Worm (Caenorhabditis elegans): Measurements from ENCODE around the gene Y51H7C.8.

Gene Y51H7C.8

DNA sequence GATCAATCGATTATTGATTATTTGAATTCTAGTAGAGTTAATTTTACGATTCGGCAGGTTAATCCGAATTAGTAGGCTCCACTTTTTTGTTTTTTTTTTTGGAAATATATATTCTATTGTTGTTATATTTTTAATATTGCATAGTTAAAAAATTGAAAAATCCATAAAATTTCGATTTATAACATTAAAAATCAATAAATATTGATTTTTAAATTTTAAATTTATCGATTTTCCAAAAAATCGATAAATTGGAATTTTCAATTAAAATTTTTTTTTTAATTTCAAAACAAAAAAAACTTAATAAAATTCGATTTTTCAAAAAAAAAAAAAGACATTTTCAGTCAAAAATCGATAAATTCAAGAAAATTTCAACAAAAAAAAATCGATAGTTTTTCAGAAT is 18.4 kb downstream of the Y51H7C.8 start:
- TF ChIP-seq ceh-45 (GFP tag; IDR thresholded peaks at IDR 0.05) (no peak), ceh-48 (tag; optimal IDR thresholded peaks at IDR 0.05) (no peak), elt-2 (tag; optimal IDR thresholded peaks at IDR 0.05) (no peak), eyg-1 (tag; optimal IDR thresholded peaks at IDR 0.05) (no peak), elt-4 (tag; optimal IDR thresholded peaks at IDR 0.05) (no peak), hlh-6 (tag; optimal IDR thresholded peaks at IDR 0.05) (no peak), ceh-24 (tag; optimal IDR thresholded peaks at IDR 0.05) (no peak), ztf-16 (tag; optimal IDR thresholded peaks at IDR 0.05) (no peak), ceh-14 (tag; optimal IDR thresholded peaks at IDR 0.05) (no peak), Y22D7AL.16 (tag; optimal IDR thresholded peaks at IDR 0.05) (no peak), tbx-2 (tag; optimal IDR thresholded peaks at IDR 0.05) (no peak), dve-1 (tag; optimal IDR thresholded peaks at IDR 0.05) (no peak), gmeb-2 (tag; optimal IDR thresholded peaks at IDR 0.05) (no peak), npax-4 (tag; optimal IDR thresholded peaks at IDR 0.05) (no peak), unc-86 (tag; optimal IDR thresholded peaks at IDR 0.05) (no peak), fax-1 (tag; optimal IDR thresholded peaks at IDR 0.05) (no peak), ets-4 (tag; optimal IDR thresholded peaks at IDR 0.05) (no peak)

DNA sequence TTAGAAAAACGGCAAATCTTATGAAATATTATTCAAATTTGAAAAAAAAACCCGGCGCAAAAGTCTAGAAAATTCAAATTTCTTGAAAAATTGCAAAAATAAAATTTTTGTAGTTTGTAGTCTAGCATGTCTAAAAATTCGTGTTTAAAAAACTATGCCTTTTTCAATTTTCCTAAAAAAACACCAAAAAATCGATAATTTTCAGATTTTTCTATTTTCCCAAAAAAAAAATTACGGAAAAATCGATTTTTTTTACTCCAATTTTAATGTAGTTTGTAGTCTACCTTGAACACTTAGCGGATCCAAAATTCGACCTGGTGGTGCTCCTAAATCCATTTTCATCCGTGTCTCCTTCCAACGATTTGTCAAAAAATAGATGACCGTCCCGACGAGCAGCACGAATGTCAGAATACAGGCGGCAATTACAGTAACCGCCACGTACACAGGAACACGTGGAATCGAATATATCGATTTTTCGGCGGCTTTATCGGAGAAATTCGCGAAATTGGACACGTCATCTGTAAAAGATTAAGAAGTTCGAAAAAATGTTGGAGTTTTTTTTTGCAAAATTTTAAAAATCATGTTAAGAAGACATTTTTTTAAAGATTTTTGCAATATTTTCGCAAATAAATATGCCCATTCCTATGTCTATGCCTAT is 19.4 kb downstream of the Y51H7C.8 start:
- TF ChIP-seq elt-2 (tag; optimal IDR thresholded peaks at IDR 0.05) (no peak), pag-3 (tag; optimal IDR thresholded peaks at IDR 0.05; ENCODE audit: borderline replicate concordance) (no peak), elt-4 (tag; optimal IDR thresholded peaks at IDR 0.05) (no peak), sdc-2 (tag; optimal IDR thresholded peaks at IDR 0.05) (no peak), ceh-24 (tag; optimal IDR thresholded peaks at IDR 0.05) (no peak), ceh-18 (tag; optimal IDR thresholded peaks at IDR 0.05) (no peak), pha-4 (tag; optimal IDR thresholded peaks at IDR 0.05) (no peak), sox-2 (GFP tag; IDR thresholded peaks at IDR 0.05) (no peak), lin-11 (tag; optimal IDR thresholded peaks at IDR 0.05) (no peak), C08G9.2 (tag; optimal IDR thresholded peaks at IDR 0.05) (no peak), ama-1 (optimal IDR thresholded peaks at IDR 0.05) (no peak), unc-86 (tag; optimal IDR thresholded peaks at IDR 0.05) (no peak), ceh-19 (GFP tag; optimal IDR thresholded peaks at IDR 0.05) (no peak), ceh-14 (tag; optimal IDR thresholded peaks at IDR 0.05) (no peak), dmd-4 (tag; optimal IDR thresholded peaks at IDR 0.05; ENCODE audit: borderline replicate concordance) (no peak), gmeb-2 (tag; optimal IDR thresholded peaks at IDR 0.05) (no peak), hlh-13 (GFP tag; optimal IDR thresholded peaks at IDR 0.05) (no peak), che-1 (tag; optimal IDR thresholded peaks at IDR 0.05) (no peak), ceh-9 (tag; optimal IDR thresholded peaks at IDR 0.05) (no peak), tbx-7 (tag; optimal IDR thresholded peaks at IDR 0.05) (no peak)

DNA sequence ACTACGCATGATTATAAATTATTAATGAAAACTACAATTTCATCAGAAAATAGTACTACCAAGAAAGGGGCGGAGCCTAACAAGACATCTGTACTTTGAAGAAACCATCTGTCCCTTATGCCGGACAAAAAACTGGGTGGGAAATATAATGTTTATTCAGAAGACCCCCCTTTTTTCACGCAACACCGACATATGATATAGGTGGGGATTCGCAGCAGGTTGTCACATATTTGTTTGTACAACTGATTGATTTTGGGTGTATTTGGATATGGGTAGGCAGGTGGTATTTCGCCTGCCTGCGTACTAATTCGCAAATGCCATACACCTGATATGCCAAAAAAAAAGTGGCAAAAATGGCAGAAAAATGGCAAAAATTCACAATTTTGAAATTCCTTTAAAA is 22.1 kb downstream of the Y51H7C.8 start, which contains the start of gene Y51H7C.10:
Gene Y51H7C.10, minus strand, starts transcription at position 101 of the 400 bp plus-strand sequence.
- TF ChIP-seq elt-2 (tag; optimal IDR thresholded peaks at IDR 0.05): no peak
- no peak for TF ChIP-seq nhr-232 (tag; optimal IDR thresholded peaks at IDR 0.05)

DNA sequence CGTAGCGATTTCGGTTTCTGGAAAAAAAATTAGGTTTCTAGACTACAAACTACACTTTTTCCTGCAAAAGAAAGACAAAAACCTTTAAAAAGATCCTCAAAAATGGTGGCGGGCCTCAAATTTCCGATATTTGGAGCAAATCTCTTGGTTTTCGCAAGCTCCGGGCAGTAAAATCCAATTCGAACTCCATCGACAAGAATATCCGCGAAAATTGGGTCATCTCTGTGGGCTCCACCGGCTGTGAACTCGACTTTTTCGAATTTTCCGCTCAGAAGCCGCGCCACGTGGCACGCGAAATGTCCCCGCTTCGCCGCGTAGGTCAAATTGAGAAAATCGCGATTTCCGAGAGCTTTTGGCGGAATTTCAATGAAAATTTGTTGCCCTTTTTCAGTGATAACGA is 35.1 kb downstream of the Y51H7C.8 start:
- no peak for TF ChIP-seq ama-1 (optimal IDR thresholded peaks at IDR 0.05)

DNA sequence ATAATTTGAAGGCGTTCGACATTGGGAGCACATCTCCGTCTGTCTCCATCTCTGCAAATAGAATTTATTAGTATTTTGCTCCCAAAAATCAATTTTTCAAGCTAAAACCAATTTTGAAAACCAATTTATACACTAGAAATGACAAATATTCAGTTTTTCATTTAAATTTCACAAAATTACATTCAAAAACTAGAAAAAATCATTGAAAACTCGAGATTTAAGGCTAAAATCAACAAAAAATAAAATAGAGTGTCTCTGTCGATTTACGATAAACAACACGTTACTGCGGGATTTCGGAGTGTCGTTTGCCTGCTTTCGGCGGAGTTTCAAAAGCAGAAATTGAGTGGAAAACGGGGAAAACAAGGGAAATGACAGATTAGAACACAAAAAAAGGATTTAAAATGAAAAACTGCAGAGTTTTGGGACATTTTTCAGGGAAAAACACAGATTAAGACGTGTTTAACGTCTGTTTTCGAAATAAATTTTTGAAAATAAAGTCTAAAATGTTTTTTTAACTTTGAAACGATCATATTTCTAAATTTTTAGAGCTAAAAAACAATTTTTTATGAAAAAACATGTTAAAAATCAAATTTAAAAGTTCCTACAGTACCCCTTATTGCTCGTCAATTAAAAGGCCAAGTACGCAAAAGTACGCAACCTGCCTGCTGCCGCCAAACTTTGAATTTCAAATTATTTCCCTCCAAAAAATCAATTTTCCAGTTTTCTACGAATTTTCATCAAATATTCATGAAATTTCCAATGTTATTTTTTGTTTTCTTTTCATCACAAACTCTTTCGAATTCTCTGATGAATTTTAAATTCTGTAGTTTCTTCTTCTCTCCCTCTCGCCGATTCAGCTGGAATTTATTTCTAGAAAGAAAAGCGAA is 36.1 kb downstream of the Y51H7C.8 start, which contains the start of gene nol-6:
Gene nol-6, minus strand, starts transcription at position 51 of the 887 bp plus-strand sequence.
- TF ChIP-seq pag-3 (tag; optimal IDR thresholded peaks at IDR 0.05; ENCODE audit: borderline replicate concordance) (no peak), tbx-2 (tag; optimal IDR thresholded peaks at IDR 0.05) (peak; percentile 9), nfya-1 (tag; optimal IDR thresholded peaks at IDR 0.05) (peak; percentile 14)
